Worm (Caenorhabditis elegans) whole organism, L1 larva: Measurements from ENCODE around the gene Y54E2A.9.

Experiments
- C04F5.9 ChIP-seq: sonication (generic microtip); optimal IDR thresholded peaks from 2 replicates; lab custom pipeline; 2016; ENCODE audit warnings: missing genetic modification characterization, missing compliant biosample characterization
- C16A3.4 ChIP-seq: fragments of 150-350 bp; optimal IDR thresholded peaks from 2 replicates; lab custom pipeline; 2014; ENCODE audit warnings: missing biosample characterization, missing genetic modification characterization
- Y116A8C.19 ChIP-seq: sonication (generic microtip); optimal IDR thresholded peaks from 2 replicates; lab custom pipeline; 2016; ENCODE audit warnings: missing compliant biosample characterization, missing genetic modification characterization, borderline replicate concordance
- aha-1 ChIP-seq: fragments of 150-350 bp; optimal IDR thresholded peaks from 2 replicates; lab custom pipeline; 2014; ENCODE audit warnings: missing biosample characterization, missing genetic modification characterization
- alr-1 ChIP-seq: fragments of 200-800 bp; sonication (Bioruptor generic); optimal IDR thresholded peaks from 2 replicates; lab custom pipeline; 2018; ENCODE audit warnings: borderline replicate concordance, mild to moderate bottlenecking, missing genetic modification characterization, missing compliant biosample characterization
- aly-2 ChIP-seq: fragments of 150-350 bp; optimal IDR thresholded peaks from 2 replicates; lab custom pipeline; 2014; ENCODE audit warnings: missing biosample characterization, missing genetic modification characterization
- ceh-63 ChIP-seq: fragments of 200-800 bp; sonication (Bioruptor generic); optimal IDR thresholded peaks from 2 replicates; lab custom pipeline; 2018; ENCODE audit warnings: mild to moderate bottlenecking, missing genetic modification characterization, missing compliant biosample characterization
- ceh-82 ChIP-seq, 3 experiments: fragments of 150-350 bp in 1 of 3; sonication (generic microtip) in 2 of 3; optimal IDR thresholded peaks; 2 replicates each; lab custom pipeline; 2014 to 2017; ENCODE audit warnings: missing biosample characterization in 3 of 3, missing genetic modification characterization in 3 of 3
- ceh-88 ChIP-seq: fragments of 200-800 bp; sonication (Bioruptor generic); IDR thresholded peaks from 2 replicates; pipeline ENCODE4 v1.3.6; 2022; ENCODE audit warnings: missing genetic modification characterization, missing compliant biosample characterization
- ces-1 ChIP-seq: fragments of 150-350 bp; optimal IDR thresholded peaks from 2 replicates; lab custom pipeline; 2014; ENCODE audit warnings: missing biosample characterization, missing genetic modification reagents, missing genetic modification characterization
- dsc-1 ChIP-seq: sonication (generic microtip); optimal IDR thresholded peaks from 2 replicates; lab custom pipeline; 2016; ENCODE audit warnings: mild to moderate bottlenecking, missing genetic modification characterization, missing compliant biosample characterization
- efl-1 ChIP-seq, 4 experiments: fragments of 150-350 bp; optimal IDR thresholded peaks in 3 of 4; peaks in 1 of 4; 1 replicate in 1 of 4; 2 replicates in 3 of 4; lab custom pipeline; 2014; ENCODE audit warnings: missing biosample characterization in 2 of 4, missing genetic modification characterization in 2 of 4, missing genetic modification reagents in 2 of 4
- efl-3 ChIP-seq: fragments of 200-800 bp; sonication (Bioruptor generic); optimal IDR thresholded peaks from 2 replicates; lab custom pipeline; 2018; ENCODE audit warnings: mild to moderate bottlenecking, missing genetic modification characterization, missing compliant biosample characterization
- egl-13 ChIP-seq: sonication (generic microtip); optimal IDR thresholded peaks from 2 replicates; lab custom pipeline; 2016; ENCODE audit warnings: missing genotype, missing genetic modification reagents, missing genetic modification characterization, missing compliant biosample characterization
- egl-27 ChIP-seq, 2 experiments: fragments of 150-350 bp in 1 of 2; sonication (generic microtip); optimal IDR thresholded peaks; 3 replicates each; lab custom pipeline; 2017 to 2018; ENCODE audit warnings: missing biosample characterization in 2 of 2, missing genetic modification characterization in 2 of 2, missing genetic modification reagents in 2 of 2
- elt-2 ChIP-seq: sonication (generic microtip); optimal IDR thresholded peaks from 2 replicates; lab custom pipeline; 2016; ENCODE audit warnings: missing genetic modification characterization, mild to moderate bottlenecking, inconsistent platforms, missing compliant biosample characterization, missing genetic modification reagents
- ets-5 ChIP-seq: fragments of 200-800 bp; sonication (Bioruptor generic); IDR thresholded peaks from 2 replicates; pipeline ENCODE4 v1.3.6; 2022; ENCODE audit warnings: missing genetic modification characterization, missing compliant biosample characterization
- fkh-10 ChIP-seq: sonication (generic microtip); optimal IDR thresholded peaks from 2 replicates; lab custom pipeline; 2017; ENCODE audit warnings: missing biosample characterization, missing genetic modification reagents, missing genetic modification characterization
- fos-1 ChIP-seq: fragments of 150-350 bp; optimal IDR thresholded peaks from 2 replicates; lab custom pipeline; 2014; ENCODE audit warnings: missing biosample characterization, missing genetic modification characterization
- grh-1 ChIP-seq: fragments of 200-800 bp; sonication (Bioruptor generic); IDR thresholded peaks from 2 replicates; pipeline ENCODE4 v1.3.6; 2022; ENCODE audit warnings: missing genetic modification reagents, missing genetic modification characterization, missing compliant biosample characterization
- hlh-17 ChIP-seq: fragments of 200-800 bp; sonication (Bioruptor generic); optimal IDR thresholded peaks from 2 replicates; lab custom pipeline; 2018; ENCODE audit warnings: missing genetic modification characterization, mild to moderate bottlenecking, missing compliant biosample characterization, moderate library complexity, borderline replicate concordance
- isw-1 ChIP-seq: fragments of 200-800 bp; sonication (Bioruptor generic); IDR thresholded peaks from 2 replicates; pipeline ENCODE4 v1.3.6; 2022; ENCODE audit warnings: missing genetic modification characterization, missing compliant biosample characterization
- jun-1 ChIP-seq: fragments of 150-350 bp; optimal IDR thresholded peaks from 2 replicates; lab custom pipeline; 2014; ENCODE audit warnings: missing biosample characterization, missing genetic modification reagents, missing genetic modification characterization
- lin-14 ChIP-seq: fragments of 200-800 bp; sonication (Bioruptor generic); optimal IDR thresholded peaks from 2 replicates; lab custom pipeline; 2018; ENCODE audit warnings: mild to moderate bottlenecking, missing genetic modification characterization, moderate library complexity, missing compliant biosample characterization
- lin-39 ChIP-seq: fragments of 150-350 bp; optimal IDR thresholded peaks from 2 replicates; lab custom pipeline; 2014; ENCODE audit warnings: missing biosample characterization, missing genetic modification reagents, missing genetic modification characterization
- lir-3 ChIP-seq: sonication (generic microtip); optimal IDR thresholded peaks from 2 replicates; lab custom pipeline; 2016; ENCODE audit warnings: mild to moderate bottlenecking, missing genetic modification characterization, moderate library complexity, missing compliant biosample characterization; ENCODE audit not compliant: poor library complexity
- mab-9 ChIP-seq: fragments of 200-800 bp; sonication (Bioruptor generic); IDR thresholded peaks from 2 replicates; pipeline ENCODE4 v1.3.6; 2022; ENCODE audit warnings: missing genetic modification reagents, missing genetic modification characterization, missing compliant biosample characterization
- mep-1 ChIP-seq: fragments of 150-350 bp; optimal IDR thresholded peaks from 2 replicates; lab custom pipeline; 2014; ENCODE audit warnings: missing biosample characterization, missing genetic modification characterization
- nhr-12 ChIP-seq: sonication (generic microtip); optimal IDR thresholded peaks from 2 replicates; lab custom pipeline; 2017; ENCODE audit warnings: missing biosample characterization, missing genetic modification characterization
- nhr-20 ChIP-seq: sonication (generic microtip); optimal IDR thresholded peaks from 2 replicates; lab custom pipeline; 2016; ENCODE audit warnings: mild to moderate bottlenecking, missing genetic modification characterization, missing compliant biosample characterization
- nhr-237 ChIP-seq: fragments of 150-350 bp; optimal IDR thresholded peaks from 2 replicates; lab custom pipeline; 2014; ENCODE audit warnings: missing biosample characterization, missing genetic modification characterization
- nhr-28 ChIP-seq: fragments of 150-350 bp; optimal IDR thresholded peaks from 2 replicates; lab custom pipeline; 2014; ENCODE audit warnings: missing biosample characterization, missing genetic modification characterization
- nhr-47 ChIP-seq: sonication (generic microtip); optimal IDR thresholded peaks from 2 replicates; lab custom pipeline; 2016; ENCODE audit warnings: mild to moderate bottlenecking, missing genetic modification characterization, moderate library complexity, missing compliant biosample characterization
- nhr-84 ChIP-seq: sonication (generic microtip); optimal IDR thresholded peaks from 2 replicates; lab custom pipeline; 2017; ENCODE audit warnings: missing biosample characterization, missing genetic modification characterization
- nhr-90 ChIP-seq: sonication (generic microtip); optimal IDR thresholded peaks from 2 replicates; lab custom pipeline; 2016; ENCODE audit warnings: mild to moderate bottlenecking, missing genetic modification characterization, missing compliant biosample characterization; ENCODE audit not compliant: poor library complexity
- pqm-1 ChIP-seq: sonication (generic microtip); optimal IDR thresholded peaks from 3 replicates; lab custom pipeline; 2017; ENCODE audit warnings: missing biosample characterization, missing genetic modification characterization
- rnt-1 ChIP-seq: sonication (generic microtip); optimal IDR thresholded peaks from 2 replicates; lab custom pipeline; 2016; ENCODE audit warnings: mild to moderate bottlenecking, missing genetic modification characterization, moderate library complexity, missing compliant biosample characterization
- skn-1 ChIP-seq: fragments of 150-350 bp; optimal IDR thresholded peaks from 2 replicates; lab custom pipeline; 2014; ENCODE audit warnings: missing biosample characterization, missing genetic modification characterization
- sptf-1 ChIP-seq: fragments of 150-350 bp; optimal IDR thresholded peaks from 2 replicates; lab custom pipeline; 2014; ENCODE audit warnings: missing biosample characterization, missing genetic modification characterization
- sup-37 ChIP-seq: fragments of 200-800 bp; sonication (Bioruptor generic); optimal IDR thresholded peaks from 2 replicates; lab custom pipeline; 2018; ENCODE audit warnings: mild to moderate bottlenecking, missing genetic modification characterization, missing compliant biosample characterization
- tlp-1 ChIP-seq: fragments of 150-350 bp; optimal IDR thresholded peaks from 2 replicates; lab custom pipeline; 2014; ENCODE audit warnings: missing biosample characterization, missing genetic modification characterization
- unc-30 ChIP-seq: sonication (generic microtip); optimal IDR thresholded peaks from 2 replicates; lab custom pipeline; 2017; ENCODE audit warnings: missing biosample characterization, missing genetic modification characterization
- unc-62 ChIP-seq: fragments of 150-350 bp; optimal IDR thresholded peaks from 2 replicates; lab custom pipeline; 2014; ENCODE audit warnings: missing biosample characterization, missing genetic modification reagents, missing genetic modification characterization
- xbp-1 ChIP-seq: sonication (generic microtip); optimal IDR thresholded peaks from 2 replicates; lab custom pipeline; 2016; ENCODE audit warnings: missing genetic modification characterization, missing compliant biosample characterization
- ztf-11 ChIP-seq, 2 experiments: sonication (generic microtip); optimal IDR thresholded peaks; 2 replicates each; lab custom pipeline; 2016 to 2017; ENCODE audit warnings: missing genetic modification characterization in 2 of 2, missing biosample characterization in 1 of 2, missing compliant biosample characterization in 1 of 2

Y54E2A.9 gene

ce11 chrII:14801086-14801531 is 15.3 kb upstream of the Y54E2A.9 start (continued):
- no peak for TF ChIP-seq elt-2 (tag; lab: Kevin White, UChicago)
- TF ChIP-seq aly-2 = no peak
- TF ChIP-seq nhr-12 (tag; lab: Kevin White, UChicago) = no peak
- no peak for TF ChIP-seq mep-1 (tag; lab: Kevin White, UChicago)
- no peak for TF ChIP-seq fkh-10 (GFP tag; lab: Kevin White, UChicago)
- TF ChIP-seq ztf-11 (tag; optimal IDR thresholded peaks at IDR 0.05; lab: Kevin White, UChicago) = no peak
- TF ChIP-seq ceh-63 (GFP tag; lab: Kevin White, UChicago) = no peak
- TF ChIP-seq ceh-88 = no peak
- no peak for TF ChIP-seq unc-62 (GFP tag; lab: Kevin White, UChicago)
- TF ChIP-seq isw-1 (GFP tag; lab: Robert Waterston, UW) = peak; percentile 5; the same call in 1 of the 2 replicates
- no peak for TF ChIP-seq ces-1 (GFP tag; lab: Kevin White, UChicago)
- TF ChIP-seq grh-1 (GFP tag; lab: Robert Waterston, UW) = no peak
- TF ChIP-seq fos-1 (tag; lab: Kevin White, UChicago) = no peak
- no peak for TF ChIP-seq lin-39
- TF ChIP-seq Y116A8C.19 (tag; lab: Kevin White, UChicago) = no peak
- TF ChIP-seq jun-1 = no peak
- no peak for TF ChIP-seq hlh-17
- TF ChIP-seq efl-1 (optimal IDR thresholded peaks at IDR 0.05; lab: Kevin White, UChicago) = peak; percentile 14 to 45
- peak; percentile 22 to 94 for TF ChIP-seq efl-1 (GFP tag; optimal IDR thresholded peaks at IDR 0.05 in 1 of 2; lab: Kevin White, UChicago)
- peak; percentile 45 for TF ChIP-seq nhr-20
- TF ChIP-seq pqm-1 (tag; lab: Kevin White, UChicago) = no peak
- peak; percentile 59 for TF ChIP-seq nhr-47 (tag; lab: Kevin White, UChicago)
- no peak for TF ChIP-seq nhr-28 (tag; lab: Kevin White, UChicago)
- no peak for TF ChIP-seq alr-1 (tag; lab: Kevin White, UChicago)
- TF ChIP-seq nhr-237 (tag; lab: Kevin White, UChicago) = no peak
- TF ChIP-seq C16A3.4 (tag; lab: Kevin White, UChicago) = peak; percentile 19
- TF ChIP-seq egl-27 (tag; optimal IDR thresholded peaks at IDR 0.05; lab: Kevin White, UChicago) = no peak
- no peak for TF ChIP-seq efl-3
- TF ChIP-seq mab-9 (GFP tag; lab: Robert Waterston, UW) = no peak
- TF ChIP-seq rnt-1 (tag; lab: Kevin White, UChicago) = peak; percentile 62
- peak; percentile 26 for TF ChIP-seq skn-1 (tag; lab: Kevin White, UChicago)
- peak; percentile 33 for TF ChIP-seq dsc-1 (tag; lab: Kevin White, UChicago)
- peak; percentile 23 for TF ChIP-seq nhr-90
- TF ChIP-seq lir-3 = no peak
- TF ChIP-seq sptf-1 (tag; lab: Kevin White, UChicago) = no peak
- no peak for TF ChIP-seq ets-5 (GFP tag; lab: Robert Waterston, UW)
- no peak for TF ChIP-seq sup-37 (GFP tag; lab: Kevin White, UChicago)
- peak; percentile 34 for TF ChIP-seq lin-14 (GFP tag; lab: Kevin White, UChicago)
- no peak for TF ChIP-seq aha-1
- peak in 1 of 3 experiments; percentile 8 for TF ChIP-seq ceh-82 (tag; optimal IDR thresholded peaks at IDR 0.05; lab: Kevin White, UChicago)
- no peak for TF ChIP-seq nhr-84 (tag; lab: Kevin White, UChicago)
- peak; percentile 3 for TF ChIP-seq egl-13 (tag; lab: Kevin White, UChicago)
- peak; percentile 34 for TF ChIP-seq xbp-1 (tag; lab: Kevin White, UChicago)
- TF ChIP-seq tlp-1 (tag; lab: Kevin White, UChicago) = no peak
- no peak for TF ChIP-seq C04F5.9 (tag; lab: Kevin White, UChicago)
- no peak for TF ChIP-seq unc-30 (tag; lab: Kevin White, UChicago)
- TF ChIP-seq, all 84 proteins: peak for 25
